Worm (Caenorhabditis elegans): ENCODE measurements around the gene snt-5.

- TF ChIP-seq mdl-1 (tag; optimal IDR thresholded peaks at IDR 0.05) (no peak), ceh-16 (tag; optimal IDR thresholded peaks at IDR 0.05) (no peak), ceh-82 (tag; optimal IDR thresholded peaks at IDR 0.05) (no peak), lin-13 (GFP tag; optimal IDR thresholded peaks at IDR 0.05) (no peak), skn-1 (tag; optimal IDR thresholded peaks at IDR 0.05) (no peak), aly-2 (tag; optimal IDR thresholded peaks at IDR 0.05) (no peak), unc-39 (tag; optimal IDR thresholded peaks at IDR 0.05) (no peak), dmd-4 (tag; optimal IDR thresholded peaks at IDR 0.05) (no peak), nhr-11 (tag; optimal IDR thresholded peaks at IDR 0.05) (no peak), ama-1 (optimal IDR thresholded peaks at IDR 0.05) (no peak), fos-1 (tag; optimal IDR thresholded peaks at IDR 0.05) (no peak)
Measured at ce11 chrV:1425595-1425994, 14.2 kb upstream of the snt-5 start, which contains the start of gene R12A1.3.

All from whole organism, L2 larva.